Fruit fly (Drosophila melanogaster): Measurements from ENCODE around the gene Pdi.

- no peak for TF ChIP-seq Dll (optimal IDR thresholded peaks at IDR 0.05)
- TF ChIP-seq psq (optimal IDR thresholded peaks at IDR 0.05), result no peak
- TF ChIP-seq usp (GFP tag; optimal IDR thresholded peaks at IDR 0.05), result no peak
These were observed 21.4 kb downstream of the Pdi start, which contains the start of gene CG32847 for dm6 chr3L:15121272-15121671.

Data from whole organism.